Worm (Caenorhabditis elegans) whole organism, L1 larva: ENCODE measurements around the gene dmsr-4.

Experiments
- C16A3.4 ChIP-seq: fragments of 150-350 bp; optimal IDR thresholded peaks from 2 replicates; lab custom pipeline; 2014; ENCODE audit warnings: missing biosample characterization, missing genetic modification characterization
- C34B4.2 ChIP-seq: sonication (generic microtip); optimal IDR thresholded peaks from 2 replicates; lab custom pipeline; 2017; ENCODE audit warnings: mild to moderate bottlenecking, missing genetic modification characterization, missing compliant biosample characterization
- aly-2 ChIP-seq: fragments of 150-350 bp; optimal IDR thresholded peaks from 2 replicates; lab custom pipeline; 2014; ENCODE audit warnings: missing biosample characterization, missing genetic modification characterization
- ama-1 ChIP-seq: fragments of 150-350 bp; optimal IDR thresholded peaks from 2 replicates; lab custom pipeline; 2014
- blmp-1 ChIP-seq: fragments of 150-350 bp; optimal IDR thresholded peaks from 2 replicates; lab custom pipeline; 2014; ENCODE audit warnings: missing biosample characterization, missing genetic modification characterization
- ceh-8 ChIP-seq: fragments of 200-800 bp; sonication (Bioruptor generic); optimal IDR thresholded peaks from 2 replicates; lab custom pipeline; 2018; ENCODE audit warnings: mild to moderate bottlenecking, missing genetic modification characterization, moderate library complexity, missing compliant biosample characterization
- ceh-82 ChIP-seq, 3 experiments: fragments of 150-350 bp in 1 of 3; sonication (generic microtip) in 2 of 3; optimal IDR thresholded peaks; 2 replicates each; lab custom pipeline; 2014 to 2017; ENCODE audit warnings: missing biosample characterization in 3 of 3, missing genetic modification characterization in 3 of 3
- dpl-1 ChIP-seq, 3 experiments: fragments of 150-350 bp in 2 of 3; sonication (generic microtip) in 1 of 3; optimal IDR thresholded peaks; 2 replicates each; lab custom pipeline; 2014 to 2017; ENCODE audit warnings: missing biosample characterization in 3 of 3, missing genetic modification characterization in 3 of 3, missing genetic modification reagents in 3 of 3
- dsc-1 ChIP-seq: sonication (generic microtip); optimal IDR thresholded peaks from 2 replicates; lab custom pipeline; 2016; ENCODE audit warnings: mild to moderate bottlenecking, missing genetic modification characterization, missing compliant biosample characterization
- efl-1 ChIP-seq, 4 experiments: fragments of 150-350 bp; optimal IDR thresholded peaks in 3 of 4; peaks in 1 of 4; 1 replicate in 1 of 4; 2 replicates in 3 of 4; lab custom pipeline; 2014; ENCODE audit warnings: missing biosample characterization in 2 of 4, missing genetic modification characterization in 2 of 4, missing genetic modification reagents in 2 of 4
- efl-3 ChIP-seq: fragments of 200-800 bp; sonication (Bioruptor generic); optimal IDR thresholded peaks from 2 replicates; lab custom pipeline; 2018; ENCODE audit warnings: mild to moderate bottlenecking, missing genetic modification characterization, missing compliant biosample characterization
- egl-13 ChIP-seq: sonication (generic microtip); optimal IDR thresholded peaks from 2 replicates; lab custom pipeline; 2016; ENCODE audit warnings: missing genotype, missing genetic modification reagents, missing genetic modification characterization, missing compliant biosample characterization
- fkh-8 ChIP-seq: sonication (generic microtip); optimal IDR thresholded peaks from 2 replicates; lab custom pipeline; 2016; ENCODE audit warnings: mild to moderate bottlenecking, missing genetic modification characterization, missing compliant biosample characterization
- grh-1 ChIP-seq: fragments of 200-800 bp; sonication (Bioruptor generic); IDR thresholded peaks from 2 replicates; pipeline ENCODE4 v1.3.6; 2022; ENCODE audit warnings: missing genetic modification reagents, missing genetic modification characterization, missing compliant biosample characterization
- hlh-17 ChIP-seq: fragments of 200-800 bp; sonication (Bioruptor generic); optimal IDR thresholded peaks from 2 replicates; lab custom pipeline; 2018; ENCODE audit warnings: missing genetic modification characterization, mild to moderate bottlenecking, missing compliant biosample characterization, moderate library complexity, borderline replicate concordance
- hlh-4 ChIP-seq: sonication (generic microtip); optimal IDR thresholded peaks from 2 replicates; lab custom pipeline; 2016; ENCODE audit warnings: mild to moderate bottlenecking, missing genetic modification characterization, missing compliant biosample characterization
- lin-13 ChIP-seq: fragments of 150-350 bp; optimal IDR thresholded peaks from 2 replicates; lab custom pipeline; 2014; ENCODE audit warnings: missing biosample characterization, missing genetic modification reagents, missing genetic modification characterization
- lin-14 ChIP-seq: fragments of 200-800 bp; sonication (Bioruptor generic); optimal IDR thresholded peaks from 2 replicates; lab custom pipeline; 2018; ENCODE audit warnings: mild to moderate bottlenecking, missing genetic modification characterization, moderate library complexity, missing compliant biosample characterization
- lsy-2 ChIP-seq, 2 experiments: fragments of 150-350 bp; optimal IDR thresholded peaks; 2 replicates each; lab custom pipeline; 2014; ENCODE audit warnings: missing biosample characterization in 2 of 2, missing genetic modification characterization in 2 of 2
- mab-9 ChIP-seq: fragments of 200-800 bp; sonication (Bioruptor generic); IDR thresholded peaks from 2 replicates; pipeline ENCODE4 v1.3.6; 2022; ENCODE audit warnings: missing genetic modification reagents, missing genetic modification characterization, missing compliant biosample characterization
- nhr-11 ChIP-seq: fragments of 150-350 bp; optimal IDR thresholded peaks from 2 replicates; lab custom pipeline; 2014; ENCODE audit warnings: missing biosample characterization, missing genetic modification characterization
- nhr-20 ChIP-seq: sonication (generic microtip); optimal IDR thresholded peaks from 2 replicates; lab custom pipeline; 2016; ENCODE audit warnings: mild to moderate bottlenecking, missing genetic modification characterization, missing compliant biosample characterization
- nhr-47 ChIP-seq: sonication (generic microtip); optimal IDR thresholded peaks from 2 replicates; lab custom pipeline; 2016; ENCODE audit warnings: mild to moderate bottlenecking, missing genetic modification characterization, moderate library complexity, missing compliant biosample characterization
- nhr-85 ChIP-seq: sonication (generic microtip); peaks from one replicate; lab custom pipeline; 2016; ENCODE audit warnings: missing genetic modification characterization, inconsistent platforms, missing compliant biosample characterization
- nhr-90 ChIP-seq: sonication (generic microtip); optimal IDR thresholded peaks from 2 replicates; lab custom pipeline; 2016; ENCODE audit warnings: mild to moderate bottlenecking, missing genetic modification characterization, missing compliant biosample characterization; ENCODE audit not compliant: poor library complexity
- pax-3 ChIP-seq: fragments of 200-800 bp; sonication (Bioruptor generic); optimal IDR thresholded peaks from 2 replicates; lab custom pipeline; 2018; ENCODE audit warnings: mild to moderate bottlenecking, missing genetic modification characterization, moderate library complexity, missing compliant biosample characterization
- skn-1 ChIP-seq: fragments of 150-350 bp; optimal IDR thresholded peaks from 2 replicates; lab custom pipeline; 2014; ENCODE audit warnings: missing biosample characterization, missing genetic modification characterization
- snu-23 ChIP-seq: sonication (generic microtip); optimal IDR thresholded peaks from 2 replicates; lab custom pipeline; 2016; ENCODE audit warnings: missing genetic modification characterization, missing compliant biosample characterization
- sox-4 ChIP-seq: sonication (generic microtip); optimal IDR thresholded peaks from 2 replicates; lab custom pipeline; 2016; ENCODE audit warnings: missing genetic modification characterization, missing compliant biosample characterization
- sup-37 ChIP-seq: fragments of 200-800 bp; sonication (Bioruptor generic); optimal IDR thresholded peaks from 2 replicates; lab custom pipeline; 2018; ENCODE audit warnings: mild to moderate bottlenecking, missing genetic modification characterization, missing compliant biosample characterization
- tbx-2 ChIP-seq: sonication (generic microtip); optimal IDR thresholded peaks from 2 replicates; lab custom pipeline; 2016; ENCODE audit warnings: missing genetic modification characterization, missing compliant biosample characterization
- unc-130 ChIP-seq: fragments of 150-350 bp; optimal IDR thresholded peaks from 2 replicates; lab custom pipeline; 2017; ENCODE audit warnings: missing biosample characterization, missing genetic modification characterization, inconsistent platforms
- unc-30 ChIP-seq: sonication (generic microtip); optimal IDR thresholded peaks from 2 replicates; lab custom pipeline; 2017; ENCODE audit warnings: missing biosample characterization, missing genetic modification characterization
- unc-62 ChIP-seq: fragments of 150-350 bp; optimal IDR thresholded peaks from 2 replicates; lab custom pipeline; 2014; ENCODE audit warnings: missing biosample characterization, missing genetic modification reagents, missing genetic modification characterization
- unc-86 ChIP-seq: sonication (generic microtip); optimal IDR thresholded peaks from 2 replicates; lab custom pipeline; 2016; ENCODE audit warnings: missing genetic modification characterization, missing compliant biosample characterization
- vab-15 ChIP-seq: sonication (generic microtip); optimal IDR thresholded peaks from 2 replicates; lab custom pipeline; 2017; ENCODE audit warnings: missing genotype, mild to moderate bottlenecking, missing genetic modification characterization, missing compliant biosample characterization
- zip-4 ChIP-seq: fragments of 200-800 bp; sonication (Bioruptor generic); optimal IDR thresholded peaks from 2 replicates; lab custom pipeline; 2018; ENCODE audit warnings: mild to moderate bottlenecking, missing genetic modification characterization, moderate library complexity, missing compliant biosample characterization

The dmsr-4 gene

ce11 chrII:341282-341681, 15.6 kb downstream of the dmsr-4 start:
- TF ChIP-seq unc-130 (tag; lab: Kevin White, UChicago) = no peak
- no peak for TF ChIP-seq lin-14 (GFP tag; lab: Kevin White, UChicago)
- no peak for TF ChIP-seq nhr-20 (tag; lab: Kevin White, UChicago)
- TF ChIP-seq sox-4 (tag; lab: Kevin White, UChicago) = no peak
- TF ChIP-seq efl-3 (GFP tag; lab: Kevin White, UChicago) = no peak
- TF ChIP-seq vab-15 (tag; lab: Kevin White, UChicago) = no peak
- no peak for TF ChIP-seq unc-62 (GFP tag; lab: Kevin White, UChicago)
- TF ChIP-seq blmp-1 (tag; lab: Kevin White, UChicago) = no peak

- TF ChIP-seq zip-4 (GFP tag; lab: Kevin White, UChicago) = no peak
- no peak for TF ChIP-seq efl-1 (optimal IDR thresholded peaks at IDR 0.05; lab: Kevin White, UChicago)
- TF ChIP-seq efl-1 (GFP tag; optimal IDR thresholded peaks at IDR 0.05 in 1 of 2; lab: Kevin White, UChicago) = peak in 1 of 2 experiments; percentile 28
Measured at ce11 chrII:340714-341113, 16.2 kb downstream of the dmsr-4 start.

- TF ChIP-seq dsc-1 (tag; lab: Kevin White, UChicago) (no peak), aly-2 (tag; lab: Kevin White, UChicago) (no peak), ceh-8 (peak; percentile 87), sox-4 (tag; lab: Kevin White, UChicago) (no peak)
Measured at ce11 chrII:340224-340623, 16.6 kb downstream of the dmsr-4 start, which contains the start of gene clc-31. clc-31 (plus strand) TSS chrII:340524.

ce11 chrII:337233-337832, 19.5 kb downstream of the dmsr-4 start, which contains the start of gene cpn-2:
cpn-2 (plus strand) TSS chrII:337782.
- TF ChIP-seq mab-9 = no peak
- TF ChIP-seq dpl-1 (GFP tag; optimal IDR thresholded peaks at IDR 0.05; lab: Kevin White, UChicago) = no peak
- peak; percentile 97 for TF ChIP-seq blmp-1 (tag; lab: Kevin White, UChicago)
- TF ChIP-seq unc-30 (tag; lab: Kevin White, UChicago) = no peak
- TF ChIP-seq unc-86 (tag; lab: Kevin White, UChicago) = no peak
- TF ChIP-seq nhr-11 (tag; lab: Kevin White, UChicago) = no peak
- TF ChIP-seq snu-23 = no peak
- no peak for TF ChIP-seq dsc-1 (tag; lab: Kevin White, UChicago)
- TF ChIP-seq vab-15 (tag; lab: Kevin White, UChicago) = no peak
- TF ChIP-seq grh-1 (GFP tag; lab: Robert Waterston, UW) = no peak
- TF ChIP-seq nhr-85 (tag; lab: Kevin White, UChicago) = peak; percentile 17
- TF ChIP-seq nhr-90 (tag; lab: Kevin White, UChicago) = no peak
- TF ChIP-seq skn-1 = no peak
- no peak for TF ChIP-seq C16A3.4
- no peak for TF ChIP-seq zip-4 (GFP tag; lab: Kevin White, UChicago)
- TF ChIP-seq hlh-4 (tag; lab: Kevin White, UChicago) = no peak
- TF ChIP-seq hlh-17 (GFP tag; lab: Kevin White, UChicago) = no peak

- peak; percentile 75 for TF ChIP-seq pax-3
- TF ChIP-seq lin-13 (GFP tag; lab: Kevin White, UChicago) = no peak
- peak; percentile 13 for TF ChIP-seq nhr-47 (tag; lab: Kevin White, UChicago)
- TF ChIP-seq nhr-90 (tag; lab: Kevin White, UChicago) = no peak
- no peak for TF ChIP-seq tbx-2 (tag; lab: Kevin White, UChicago)
- TF ChIP-seq fkh-8 (tag; lab: Kevin White, UChicago) = peak; percentile 79
- no peak for TF ChIP-seq unc-62 (GFP tag; lab: Kevin White, UChicago)
- TF ChIP-seq ceh-82 (tag; optimal IDR thresholded peaks at IDR 0.05; lab: Kevin White, UChicago) = no peak
- TF ChIP-seq dpl-1 (GFP tag; optimal IDR thresholded peaks at IDR 0.05; lab: Kevin White, UChicago) = no peak
- no peak for TF ChIP-seq lsy-2 (tag; optimal IDR thresholded peaks at IDR 0.05; lab: Kevin White, UChicago)
- peak; percentile 48 for TF ChIP-seq nhr-11 (tag; lab: Kevin White, UChicago)
- TF ChIP-seq C34B4.2 = no peak
- no peak for TF ChIP-seq sup-37
- no peak for TF ChIP-seq skn-1
- no peak for TF ChIP-seq hlh-4 (tag; lab: Kevin White, UChicago)
- no peak for TF ChIP-seq efl-1 (optimal IDR thresholded peaks at IDR 0.05; lab: Kevin White, UChicago)
- TF ChIP-seq efl-1 (GFP tag; optimal IDR thresholded peaks at IDR 0.05 in 1 of 2; lab: Kevin White, UChicago) = no peak
- no peak for TF ChIP-seq ama-1 (lab: Kevin White, UChicago)
- TF ChIP-seq egl-13 (tag; lab: Kevin White, UChicago) = no peak
Measured at ce11 chrII:334828-335227, 22.0 kb downstream of the dmsr-4 start.
